Fruit fly (Drosophila melanogaster): ENCODE data around the gene ergic53.

- no peak for TF ChIP-seq CG14711 (tag; optimal IDR thresholded peaks at IDR 0.05)
- no peak for TF ChIP-seq CG1620 (GFP tag; optimal IDR thresholded peaks at IDR 0.05)
- no peak for TF ChIP-seq CG7101 (tag; optimal IDR thresholded peaks at IDR 0.05)
- no peak for TF ChIP-seq CG33017 (tag; optimal IDR thresholded peaks at IDR 0.05)
- no peak for TF ChIP-seq Hr96 (GFP tag; optimal IDR thresholded peaks at IDR 0.05)
- no peak for TF ChIP-seq CG12768 (GFP tag; optimal IDR thresholded peaks at IDR 0.05)
- TF ChIP-seq toe (GFP tag; optimal IDR thresholded peaks at IDR 0.05) = no peak
- TF ChIP-seq kay (GFP tag; ENCODE audit: borderline replicate concordance) = no peak
- no peak for TF ChIP-seq Crg-1 (GFP tag; optimal IDR thresholded peaks at IDR 0.05)
- no peak for TF ChIP-seq pad (GFP tag; optimal IDR thresholded peaks at IDR 0.05)
- TF ChIP-seq cic (GFP tag; optimal IDR thresholded peaks at IDR 0.05) = no peak
- TF ChIP-seq tj (GFP tag; optimal IDR thresholded peaks at IDR 0.05) = no peak
Observed at dm6 chr3L:8559754-8560328, 25.1 kb downstream of the ergic53 start.
